Worm (Caenorhabditis elegans) whole organism, mixed stage, embryonic: ENCODE results near the gene H03G16.7.

Experiments used
- ces-1 ChIP-seq: fragments of 150-350 bp; optimal IDR thresholded peaks from 2 replicates; lab custom pipeline; 2014; ENCODE audit warnings: missing biosample characterization, missing genetic modification reagents, missing genetic modification characterization
- elt-1 ChIP-seq: sonication (generic microtip); optimal IDR thresholded peaks from 2 replicates; lab custom pipeline; 2017; ENCODE audit warnings: missing genetic modification characterization, mild to moderate bottlenecking, missing compliant biosample characterization, antibody characterized with exemption, moderate library complexity, borderline replicate concordance; ENCODE audit not compliant: insufficient read depth
- lin-13 ChIP-seq: fragments of 150-350 bp; optimal IDR thresholded peaks from 2 replicates; lab custom pipeline; 2014; ENCODE audit warnings: missing biosample characterization, missing genetic modification characterization
- nhr-28 ChIP-seq: fragments of 150-350 bp; optimal IDR thresholded peaks from 2 replicates; lab custom pipeline; 2014; ENCODE audit warnings: missing biosample characterization, missing genetic modification characterization
- snpc-4 ChIP-seq: fragments of 150-350 bp; optimal IDR thresholded peaks from 2 replicates; lab custom pipeline; 2014; ENCODE audit warnings: missing biosample characterization, missing genetic modification characterization
- sptf-1 ChIP-seq: sonication (generic microtip); optimal IDR thresholded peaks from 2 replicates; lab custom pipeline; 2017; ENCODE audit warnings: mild to moderate bottlenecking, missing genetic modification characterization, moderate library complexity, missing compliant biosample characterization
- unc-39 ChIP-seq: fragments of 150-350 bp; optimal IDR thresholded peaks from 2 replicates; lab custom pipeline; 2014; ENCODE audit warnings: missing biosample characterization, missing genetic modification characterization
- unc-62 ChIP-seq: fragments of 150-350 bp; optimal IDR thresholded peaks from 2 replicates; lab custom pipeline; 2014; ENCODE audit warnings: missing biosample characterization, missing genetic modification reagents, missing genetic modification characterization
- ztf-11 ChIP-seq: fragments of 150-350 bp; optimal IDR thresholded peaks from 2 replicates; lab custom pipeline; 2014; ENCODE audit warnings: missing biosample characterization, missing genetic modification characterization

DNA sequence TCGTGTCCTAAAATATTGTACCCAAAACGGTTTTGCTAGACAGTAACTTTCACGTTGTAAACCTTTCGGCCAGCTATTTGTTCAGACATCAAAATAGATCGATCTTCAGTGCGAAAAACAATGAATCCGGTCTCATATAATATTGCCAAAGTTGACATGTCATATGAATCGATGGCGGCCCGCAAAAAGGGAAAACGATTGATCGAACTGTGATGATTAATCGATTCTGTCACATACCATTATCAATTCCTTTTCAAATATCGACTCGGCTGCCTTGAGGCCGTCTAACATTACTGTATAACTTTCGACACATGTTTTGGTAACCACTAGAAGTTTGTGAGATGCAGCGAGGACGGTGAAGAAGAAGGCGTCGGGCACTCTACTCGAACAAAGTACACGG, 17.1 kb upstream of the H03G16.7 start:
- no peak for TF ChIP-seq nhr-28 (tag; lab: Kevin White, UChicago)
- no peak for TF ChIP-seq unc-62 (GFP tag; lab: Kevin White, UChicago)
- no peak for TF ChIP-seq elt-1 (tag; lab: Kevin White, UChicago)
- TF ChIP-seq ztf-11, result no peak
- no peak for TF ChIP-seq sptf-1 (tag; lab: Kevin White, UChicago)
- TF ChIP-seq lin-13, result no peak
- no peak for TF ChIP-seq unc-39 (tag; lab: Kevin White, UChicago)
- TF ChIP-seq snpc-4 (tag; lab: Kevin White, UChicago), result no peak
- no peak for TF ChIP-seq ces-1 (GFP tag; lab: Kevin White, UChicago)
